Worm (Caenorhabditis elegans): ENCODE results near the gene F53C3.3.

DNA sequence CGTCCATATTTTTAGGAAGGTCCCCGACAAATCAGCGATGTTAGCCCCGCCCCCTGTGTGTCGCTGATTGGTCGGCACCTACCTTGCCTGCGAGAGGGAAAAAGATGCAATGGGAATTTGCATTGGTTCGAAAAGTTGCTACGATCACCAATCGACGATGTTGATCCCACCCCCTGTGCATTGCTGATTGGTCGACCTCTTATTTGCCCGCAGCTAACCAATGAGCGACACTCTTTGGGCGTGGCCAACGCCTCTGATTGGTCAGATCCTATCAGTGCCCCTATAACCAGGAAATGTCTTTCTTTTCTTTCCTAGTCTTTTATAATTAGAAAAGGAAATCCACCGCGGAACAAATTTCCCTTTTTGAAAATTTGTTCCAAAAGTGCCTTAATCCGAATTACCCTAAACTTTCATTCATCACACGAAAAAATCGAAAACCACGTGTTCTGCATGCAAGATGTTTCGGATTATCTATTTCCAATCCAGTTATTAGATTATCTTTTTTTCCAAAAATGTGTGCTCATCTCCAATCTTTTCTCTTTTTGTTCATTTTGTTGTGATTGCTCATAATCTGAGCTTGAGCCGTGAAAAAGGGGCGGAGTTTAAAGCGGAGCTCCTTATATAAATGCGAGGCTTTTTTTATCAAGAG is 15.5 kb downstream of the F53C3.3 start:
- no peak for TF ChIP-seq ama-1 (optimal IDR thresholded peaks at IDR 0.05)
- TF ChIP-seq php-3 (GFP tag; IDR thresholded peaks at IDR 0.05), result no peak
- TF ChIP-seq nhr-77 (tag; optimal IDR thresholded peaks at IDR 0.05), result no peak
- no peak for TF ChIP-seq ztf-7 (tag; optimal IDR thresholded peaks at IDR 0.05)
- no peak for TF ChIP-seq lsy-2 (tag; optimal IDR thresholded peaks at IDR 0.05)
- TF ChIP-seq daf-8 (GFP tag; IDR thresholded peaks at IDR 0.05), result no peak
- no peak for TF ChIP-seq pqm-1 (tag; optimal IDR thresholded peaks at IDR 0.05)
- no peak for TF ChIP-seq unc-39 (tag; optimal IDR thresholded peaks at IDR 0.05)
- TF ChIP-seq F44E2.7 (GFP tag; IDR thresholded peaks at IDR 0.05), result no peak
- no peak for TF ChIP-seq ztf-11 (tag; optimal IDR thresholded peaks at IDR 0.05)
- no peak for TF ChIP-seq zip-11 (GFP tag; IDR thresholded peaks at IDR 0.05)
- TF ChIP-seq dpl-1 (GFP tag; optimal IDR thresholded peaks at IDR 0.05), result no peak
